Worm (Caenorhabditis elegans) whole organism, young adult: ENCODE measurements around the gene F10G7.9.

Source experiments
- B0019.2 ChIP-seq: fragments of 200-800 bp; sonication (Bioruptor generic); conservative IDR thresholded peaks from 2 replicates; pipeline ENCODE4 v1.3.6; 2022; ENCODE audit warnings: missing genetic modification reagents, missing genetic modification characterization, missing compliant biosample characterization
- C17E4.6 ChIP-seq: fragments of 200-800 bp; sonication (Bioruptor generic); IDR thresholded peaks from 2 replicates; pipeline ENCODE4 v1.3.6; 2022; ENCODE audit warnings: missing genetic modification reagents, missing genetic modification characterization, missing compliant biosample characterization
- D2030.7 ChIP-seq: fragments of 200-800 bp; sonication (Bioruptor generic); IDR thresholded peaks from 2 replicates; pipeline ENCODE4 v1.3.6; 2022; ENCODE audit warnings: missing genetic modification reagents, missing genetic modification characterization, missing compliant biosample characterization
- F10E7.11 ChIP-seq: sonication (generic microtip); optimal IDR thresholded peaks from 2 replicates; lab custom pipeline; 2017; ENCODE audit warnings: mild to moderate bottlenecking, missing genetic modification characterization, moderate library complexity, missing compliant biosample characterization
- F55B11.4 ChIP-seq: sonication (generic microtip); optimal IDR thresholded peaks from 2 replicates; lab custom pipeline; 2016; ENCODE audit warnings: missing compliant biosample characterization, missing genetic modification characterization, borderline replicate concordance; ENCODE audit not compliant: insufficient read depth
- F57C9.4 ChIP-seq: sonication (generic microtip); optimal IDR thresholded peaks from 2 replicates; lab custom pipeline; 2017; ENCODE audit warnings: mild to moderate bottlenecking, missing genetic modification characterization, missing compliant biosample characterization
- K11D2.4 ChIP-seq: fragments of 200-800 bp; sonication (Bioruptor generic); IDR thresholded peaks from 2 replicates; pipeline ENCODE4 v1.3.6; 2022; ENCODE audit warnings: missing genetic modification reagents, missing genetic modification characterization, missing compliant biosample characterization
- K12H6.12 ChIP-seq: fragments of 200-800 bp; sonication (Bioruptor generic); optimal IDR thresholded peaks from 2 replicates; lab custom pipeline; 2018; ENCODE audit warnings: mild to moderate bottlenecking, missing genetic modification characterization, missing compliant biosample characterization
- Y67H2A.10 ChIP-seq: fragments of 200-800 bp; sonication (Bioruptor generic); conservative IDR thresholded peaks from 2 replicates; pipeline ENCODE4 v1.3.6; 2022; ENCODE audit warnings: missing genetic modification reagents, missing genetic modification characterization, missing compliant biosample characterization
- Y79H2A.3 ChIP-seq: fragments of 200-800 bp; sonication (Bioruptor generic); conservative IDR thresholded peaks from 2 replicates; pipeline ENCODE4 v1.3.6; 2022; ENCODE audit warnings: missing genetic modification reagents, missing genetic modification characterization, missing compliant biosample characterization
- ZK185.1 ChIP-seq: sonication (generic microtip); optimal IDR thresholded peaks from 2 replicates; lab custom pipeline; 2016; ENCODE audit warnings: mild to moderate bottlenecking, missing genetic modification characterization, missing compliant biosample characterization; ENCODE audit not compliant: poor library complexity, severe bottlenecking
- aptf-3 ChIP-seq: fragments of 200-800 bp; sonication (Bioruptor generic); IDR thresholded peaks from 2 replicates; pipeline ENCODE4 v1.3.6; 2022; ENCODE audit warnings: missing genetic modification characterization, missing compliant biosample characterization
- atf-7 ChIP-seq: sonication (generic microtip); optimal IDR thresholded peaks from 2 replicates; lab custom pipeline; 2017; ENCODE audit warnings: mild to moderate bottlenecking, missing genetic modification characterization, missing compliant biosample characterization
- athp-1 ChIP-seq: sonication (generic microtip); optimal IDR thresholded peaks from 2 replicates; lab custom pipeline; 2017; ENCODE audit warnings: mild to moderate bottlenecking, missing genetic modification characterization, missing compliant biosample characterization
- attf-3 ChIP-seq: fragments of 200-800 bp; sonication (Bioruptor generic); conservative IDR thresholded peaks from 2 replicates; pipeline ENCODE4 v1.3.6; 2022; ENCODE audit warnings: missing genetic modification reagents, missing genetic modification characterization, missing compliant biosample characterization
- attf-5 ChIP-seq: fragments of 200-800 bp; sonication (Bioruptor generic); optimal IDR thresholded peaks from 2 replicates; lab custom pipeline; 2018; ENCODE audit warnings: mild to moderate bottlenecking, missing genetic modification characterization, missing compliant biosample characterization
- bed-2 ChIP-seq: fragments of 200-800 bp; sonication (Bioruptor generic); IDR thresholded peaks from 2 replicates; pipeline ENCODE4 v1.3.6; 2022; ENCODE audit warnings: missing genetic modification reagents, missing genetic modification characterization, missing compliant biosample characterization
- ccch-3 ChIP-seq: fragments of 200-800 bp; sonication (Bioruptor generic); optimal IDR thresholded peaks from 2 replicates; lab custom pipeline; 2018; ENCODE audit warnings: mild to moderate bottlenecking, missing genetic modification characterization, missing compliant biosample characterization
- ceh-100 ChIP-seq: fragments of 200-800 bp; sonication (Bioruptor generic); IDR thresholded peaks from 2 replicates; pipeline ENCODE4 v1.3.6; 2022; ENCODE audit warnings: missing genetic modification reagents, missing genetic modification characterization, missing compliant biosample characterization
- ceh-91 ChIP-seq: fragments of 200-800 bp; sonication (Bioruptor generic); IDR thresholded peaks from 2 replicates; pipeline ENCODE4 v1.3.6; 2022; ENCODE audit warnings: missing genetic modification reagents, missing genetic modification characterization, missing compliant biosample characterization
- chd-7 ChIP-seq: sonication (generic microtip); optimal IDR thresholded peaks from 2 replicates; lab custom pipeline; 2016; ENCODE audit warnings: mild to moderate bottlenecking, missing genetic modification characterization, moderate library complexity, missing compliant biosample characterization
- die-1 ChIP-seq: sonication (generic microtip); optimal IDR thresholded peaks from 2 replicates; lab custom pipeline; 2016; ENCODE audit warnings: missing genotype, mild to moderate bottlenecking, missing genetic modification characterization, missing compliant biosample characterization
- dpl-1 ChIP-seq: fragments of 150-350 bp; optimal IDR thresholded peaks from 2 replicates; lab custom pipeline; 2014; ENCODE audit warnings: missing biosample characterization, missing genetic modification reagents, missing genetic modification characterization
- egl-18 ChIP-seq: fragments of 200-800 bp; sonication (Bioruptor generic); IDR thresholded peaks from 2 replicates; pipeline ENCODE4 v1.3.6; 2022; ENCODE audit warnings: missing genetic modification reagents, missing genetic modification characterization, missing compliant biosample characterization
- hmg-20 ChIP-seq: fragments of 200-800 bp; sonication (Bioruptor generic); IDR thresholded peaks from 2 replicates; pipeline ENCODE4 v1.3.6; 2022; ENCODE audit warnings: missing genetic modification reagents, missing genetic modification characterization, missing compliant biosample characterization
- let-526 ChIP-seq: fragments of 200-800 bp; sonication (Bioruptor generic); IDR thresholded peaks from 2 replicates; pipeline ENCODE4 v1.3.6; 2022; ENCODE audit warnings: missing genetic modification reagents, missing genetic modification characterization, missing compliant biosample characterization
- lin-40 ChIP-seq: sonication (generic microtip); optimal IDR thresholded peaks from 2 replicates; lab custom pipeline; 2016; ENCODE audit warnings: missing genetic modification characterization, mild to moderate bottlenecking, missing compliant biosample characterization, missing genotype, missing genetic modification reagents
- lin-54 ChIP-seq: fragments of 200-800 bp; sonication (Bioruptor generic); optimal IDR thresholded peaks from 2 replicates; lab custom pipeline; 2018; ENCODE audit warnings: mild to moderate bottlenecking, missing genetic modification characterization, missing compliant biosample characterization
- lir-1 ChIP-seq: fragments of 200-800 bp; sonication (Bioruptor generic); conservative IDR thresholded peaks from 2 replicates; pipeline ENCODE4 v1.3.6; 2022; ENCODE audit warnings: missing genetic modification reagents, missing genetic modification characterization, missing compliant biosample characterization
- madf-8 ChIP-seq: fragments of 200-800 bp; sonication (Bioruptor generic); conservative IDR thresholded peaks from 2 replicates; pipeline ENCODE4 v1.3.6; 2022; ENCODE audit warnings: missing genetic modification reagents, missing genetic modification characterization, missing compliant biosample characterization
- mel-28 ChIP-seq: sonication (generic microtip); optimal IDR thresholded peaks from 2 replicates; lab custom pipeline; 2016; ENCODE audit warnings: borderline replicate concordance, mild to moderate bottlenecking, missing genetic modification characterization, missing compliant biosample characterization
- nhr-120 ChIP-seq: fragments of 200-800 bp; sonication (Bioruptor generic); IDR thresholded peaks from 2 replicates; pipeline ENCODE4 v1.3.6; 2022; ENCODE audit warnings: missing genetic modification characterization, missing compliant biosample characterization
- pbrm-1 ChIP-seq: fragments of 200-800 bp; sonication (Bioruptor generic); IDR thresholded peaks from 2 replicates; pipeline ENCODE4 v1.3.6; 2022; ENCODE audit warnings: missing genetic modification reagents, missing genetic modification characterization, missing compliant biosample characterization
- rec-8 ChIP-seq, 2 experiments: sonication (generic microtip); optimal IDR thresholded peaks; 2 replicates each; lab custom pipeline; 2016; ENCODE audit warnings: mild to moderate bottlenecking in 2 of 2, missing genetic modification characterization in 2 of 2, missing genetic modification reagents in 2 of 2, missing genotype in 2 of 2, missing biosample characterization in 1 of 2, missing compliant biosample characterization in 1 of 2, moderate library complexity in 1 of 2
- repo-1 ChIP-seq: sonication (generic microtip); optimal IDR thresholded peaks from 2 replicates; lab custom pipeline; 2017; ENCODE audit warnings: mild to moderate bottlenecking, missing genetic modification characterization, missing compliant biosample characterization
- rpc-1 ChIP-seq, 2 experiments: fragments of 150-350 bp in 1 of 2; sonication (generic microtip) in 1 of 2; optimal IDR thresholded peaks; 2 replicates each; lab custom pipeline; 2014 to 2018; ENCODE audit warnings: missing biosample characterization in 1 of 2, missing genetic modification characterization in 1 of 2, missing genetic modification reagents in 1 of 2, missing genotype in 1 of 2
- snpc-1.3 ChIP-seq: sonication (generic microtip); optimal IDR thresholded peaks from 2 replicates; lab custom pipeline; 2017; ENCODE audit warnings: missing genetic modification characterization, mild to moderate bottlenecking, missing compliant biosample characterization, antibody characterized with exemption, moderate library complexity, missing genotype, missing genetic modification reagents; ENCODE audit not compliant: insufficient read depth
- snpc-4 ChIP-seq, 5 experiments: fragments of 150-350 bp in 1 of 5; sonication (generic microtip) in 4 of 5; optimal IDR thresholded peaks; 2 replicates each; lab custom pipeline; 2014 to 2018; ENCODE audit warnings: missing genetic modification characterization in 5 of 5, missing biosample characterization in 3 of 5, antibody characterized with exemption in 2 of 5, mild to moderate bottlenecking in 2 of 5, missing compliant biosample characterization in 2 of 5, missing genotype in 2 of 5, moderate library complexity in 2 of 5, missing genetic modification reagents in 1 of 5
- somi-1 ChIP-seq: fragments of 200-800 bp; sonication (Bioruptor generic); optimal IDR thresholded peaks from 2 replicates; lab custom pipeline; 2018; ENCODE audit warnings: mild to moderate bottlenecking, missing genetic modification characterization, missing compliant biosample characterization
- tbp1 ChIP-seq: fragments of 200-800 bp; sonication (Bioruptor generic); optimal IDR thresholded peaks from 2 replicates; lab custom pipeline; 2018; ENCODE audit warnings: mild to moderate bottlenecking, missing genetic modification characterization, missing compliant biosample characterization
- unc-130 ChIP-seq: sonication (generic microtip); optimal IDR thresholded peaks from 2 replicates; lab custom pipeline; 2016; ENCODE audit warnings: missing genetic modification reagents, missing genetic modification characterization, missing compliant biosample characterization
- xnd-1 ChIP-seq: sonication (generic microtip); optimal IDR thresholded peaks from 2 replicates; lab custom pipeline; 2016; ENCODE audit warnings: missing genotype, missing genetic modification reagents, missing genetic modification characterization, missing compliant biosample characterization
- zim-3 ChIP-seq: sonication (generic microtip); optimal IDR thresholded peaks from 2 replicates; lab custom pipeline; 2017; ENCODE audit warnings: mild to moderate bottlenecking, missing genetic modification characterization, moderate library complexity, missing compliant biosample characterization
- ztf-18 ChIP-seq: sonication (generic microtip); optimal IDR thresholded peaks from 2 replicates; lab custom pipeline; 2016; ENCODE audit warnings: missing genotype, mild to moderate bottlenecking, missing genetic modification characterization, missing compliant biosample characterization
- ztf-25 ChIP-seq: fragments of 200-800 bp; sonication (Bioruptor generic); IDR thresholded peaks from 2 replicates; pipeline ENCODE4 v1.3.6; 2022; ENCODE audit warnings: missing genetic modification reagents, missing genetic modification characterization, missing compliant biosample characterization

F10G7.9 gene

ce11 chrII:4739984-4740462 is 33.7 kb upstream of the F10G7.9 start, which contains the start of gene eas-1 (continued):
- TF ChIP-seq rpc-1 (optimal IDR thresholded peaks at IDR 0.05; lab: Kevin White, UChicago) = no peak
- no peak for TF ChIP-seq rpc-1 (tag; optimal IDR thresholded peaks at IDR 0.05; lab: Kevin White, UChicago)
- TF ChIP-seq tbp1 (GFP tag; lab: Kevin White, UChicago) = peak; percentile 44
- TF ChIP-seq rec-8 (tag; optimal IDR thresholded peaks at IDR 0.05; lab: Kevin White, UChicago) = no peak
- TF ChIP-seq hmg-20 (GFP tag; lab: Robert Waterston, UW) = peak; percentile 78
- no peak for TF ChIP-seq F10E7.11 (tag; lab: Kevin White, UChicago)
- no peak for TF ChIP-seq zim-3 (tag; lab: Kevin White, UChicago)
- no peak for TF ChIP-seq repo-1 (tag; lab: Kevin White, UChicago)
- TF ChIP-seq ztf-18 = peak; percentile 27
- no peak for TF ChIP-seq aptf-3
- TF ChIP-seq lir-1 (GFP tag; lab: Robert Waterston, UW) = peak; percentile 79
- TF ChIP-seq madf-8 (GFP tag; lab: Robert Waterston, UW) = peak; percentile 45
- no peak for TF ChIP-seq mel-28
- peak; percentile 70 for TF ChIP-seq unc-130 (GFP tag; lab: Kevin White, UChicago)
- no peak for TF ChIP-seq die-1 (tag; lab: Kevin White, UChicago)
- TF ChIP-seq C17E4.6 = no peak
- peak; percentile 73; the same call in 1 of the 2 replicates for TF ChIP-seq let-526
- TF ChIP-seq dpl-1 (GFP tag; lab: Kevin White, UChicago) = peak; percentile 78
- TF ChIP-seq nhr-120 (GFP tag; lab: Robert Waterston, UW) = no peak
- TF ChIP-seq somi-1 (GFP tag; lab: Kevin White, UChicago) = peak; percentile 12
- peak; percentile 53; the same call in 1 of the 2 replicates for TF ChIP-seq pbrm-1 (GFP tag; lab: Robert Waterston, UW)
- no peak for TF ChIP-seq F55B11.4 (tag; lab: Kevin White, UChicago)
- no peak for TF ChIP-seq snpc-1.3 (tag; lab: Kevin White, UChicago)
- TF ChIP-seq atf-7 = peak; percentile 73
- TF ChIP-seq K12H6.12 = peak; percentile 50
- TF ChIP-seq ceh-100 = peak; percentile 69
- TF ChIP-seq chd-7 (tag; lab: Kevin White, UChicago) = peak; percentile 24
- peak; percentile 76 for TF ChIP-seq attf-5 (GFP tag; lab: Kevin White, UChicago)
- peak; percentile 21 for TF ChIP-seq xnd-1 (tag; lab: Kevin White, UChicago)
- peak; percentile 45; the same call in 1 of the 2 replicates for TF ChIP-seq Y67H2A.10 (GFP tag; lab: Robert Waterston, UW)
- TF ChIP-seq attf-3 = peak; percentile 51; the same call in 1 of the 2 replicates
- no peak for TF ChIP-seq F57C9.4
- TF ChIP-seq lin-40 (tag; lab: Kevin White, UChicago) = peak; percentile 65
- TF ChIP-seq ceh-91 (GFP tag; lab: Robert Waterston, UW) = peak; percentile 50; the same call in 1 of the 2 replicates
- TF ChIP-seq D2030.7 = peak; percentile 70
- TF ChIP-seq ccch-3 (GFP tag; lab: Kevin White, UChicago) = peak; percentile 37
- TF ChIP-seq lin-54 (GFP tag; lab: Kevin White, UChicago) = peak; percentile 94
- TF ChIP-seq B0019.2 (GFP tag; lab: Robert Waterston, UW) = peak; percentile 33; the same call in 1 of the 2 replicates
- TF ChIP-seq ztf-25 (GFP tag; lab: Robert Waterston, UW) = peak; percentile 76; the same call in 1 of the 2 replicates
- TF ChIP-seq ZK185.1 (tag; lab: Kevin White, UChicago) = peak; percentile 84
- TF ChIP-seq bed-2 (GFP tag; lab: Robert Waterston, UW) = peak; percentile 69; the same call in 1 of the 2 replicates
- no peak for TF ChIP-seq egl-18
- TF ChIP-seq athp-1 = peak; percentile 33
- no peak for TF ChIP-seq snpc-4 (GFP tag; optimal IDR thresholded peaks at IDR 0.05; lab: Kevin White, UChicago)
- peak in 2 of 4 experiments; percentile 18 to 22 for TF ChIP-seq snpc-4 (tag; optimal IDR thresholded peaks at IDR 0.05; lab: Kevin White, UChicago)
- TF ChIP-seq K11D2.4 = peak; percentile 64; the same call in 1 of the 2 replicates
- TF ChIP-seq Y79H2A.3 = no peak
